Fruit fly (Drosophila melanogaster) whole organism, embryonic: Measurements from ENCODE around the gene gb.
A peak's percentile ranks its signal among the peaks of the same experiment; 100 is the strongest.

Experiments used
- Asciz ChIP-seq: fragments of 200-800 bp; sonication (Bioruptor generic); optimal IDR thresholded peaks from 2 replicates; lab custom pipeline; 2017; ENCODE audit warnings: missing biosample characterization, mild to moderate bottlenecking, missing genetic modification characterization, missing genetic modification reagents
- Atf-2 ChIP-seq: fragments of 200-800 bp; sonication (Bioruptor generic); optimal IDR thresholded peaks from 2 replicates; lab custom pipeline; 2016; ENCODE audit warnings: missing biosample characterization, missing genetic modification characterization
- Blimp-1 ChIP-seq: fragments of 200-800 bp; sonication (Bioruptor generic); optimal IDR thresholded peaks from 3 replicates; lab custom pipeline; 2018; ENCODE audit warnings: missing biosample characterization, missing genetic modification characterization, mild to moderate bottlenecking, moderate library complexity, missing genetic modification reagents
- CG10274 ChIP-seq: fragments of 200-800 bp; sonication (Bioruptor generic); optimal IDR thresholded peaks from 3 replicates; lab custom pipeline; 2017; ENCODE audit warnings: missing biosample characterization, mild to moderate bottlenecking, missing genetic modification characterization
- CG12236 ChIP-seq: fragments of 200-800 bp; sonication (Bioruptor generic); optimal IDR thresholded peaks from 2 replicates; lab custom pipeline; 2016; ENCODE audit warnings: missing biosample characterization, missing genetic modification characterization
- CG12744 ChIP-seq: fragments of 200-800 bp; sonication (Bioruptor generic); optimal IDR thresholded peaks from 2 replicates; lab custom pipeline; 2016; ENCODE audit warnings: missing biosample characterization, missing genetic modification characterization
- CG12942 ChIP-seq: fragments of 200-800 bp; sonication (Bioruptor generic); optimal IDR thresholded peaks from 3 replicates; lab custom pipeline; 2016; ENCODE audit warnings: missing biosample characterization, missing genetic modification characterization
- CG13894 ChIP-seq: fragments of 200-800 bp; sonication (Bioruptor generic); optimal IDR thresholded peaks from 3 replicates; lab custom pipeline; 2018; ENCODE audit warnings: missing biosample characterization, mild to moderate bottlenecking, missing genetic modification characterization, moderate library complexity
- CG15514 ChIP-seq: fragments of 200-800 bp; sonication (Bioruptor generic); optimal IDR thresholded peaks from 3 replicates; lab custom pipeline; 2017; ENCODE audit warnings: missing biosample characterization, missing genetic modification characterization, mild to moderate bottlenecking, moderate library complexity, missing genetic modification reagents
- CG16779 ChIP-seq: fragments of 200-800 bp; sonication (Bioruptor generic); IDR thresholded peaks from 2 replicates; pipeline ENCODE4 v1.3.6; 2022; ENCODE audit warnings: missing biosample characterization, missing genetic modification characterization
- CG43689 ChIP-seq: fragments of 200-800 bp; sonication (Bioruptor generic); IDR thresholded peaks from 2 replicates; pipeline ENCODE4 v1.3.6; 2022; ENCODE audit warnings: missing biosample characterization, missing genetic modification characterization
- CG4404 ChIP-seq: fragments of 200-800 bp; sonication (Bioruptor generic); IDR thresholded peaks from 2 replicates; pipeline ENCODE4 v1.3.6; 2022; ENCODE audit warnings: missing biosample characterization, missing genetic modification characterization
- CG7556 ChIP-seq: fragments of 200-800 bp; sonication (Bioruptor generic); optimal IDR thresholded peaks from 2 replicates; lab custom pipeline; 2017; ENCODE audit warnings: missing biosample characterization, mild to moderate bottlenecking, missing genetic modification characterization
- CG8290 ChIP-seq, 3 experiments: fragments of 200-800 bp; sonication (Bioruptor generic); optimal IDR thresholded peaks; 2 replicates each; lab custom pipeline; 2016 to 2019; ENCODE audit warnings: missing biosample characterization in 3 of 3, missing genetic modification characterization in 3 of 3, mild to moderate bottlenecking in 2 of 3, moderate library complexity in 1 of 3
- CG8359 ChIP-seq: fragments of 200-800 bp; sonication (Bioruptor generic); optimal IDR thresholded peaks from 2 replicates; lab custom pipeline; 2017; ENCODE audit warnings: missing biosample characterization, mild to moderate bottlenecking, missing genetic modification characterization, borderline replicate concordance
- CG9437 ChIP-seq: fragments of 200-800 bp; sonication (Bioruptor generic); optimal IDR thresholded peaks from 2 replicates; lab custom pipeline; 2018; ENCODE audit warnings: missing biosample characterization, mild to moderate bottlenecking, missing genetic modification characterization
- Gug ChIP-seq: fragments of 200-800 bp; sonication (Bioruptor generic); IDR thresholded peaks from 4 replicates; pipeline ENCODE4 v1.3.6; 2022; ENCODE audit warnings: missing biosample characterization, missing genetic modification characterization
- Hmr ChIP-seq: fragments of 200-800 bp; sonication (Bioruptor generic); optimal IDR thresholded peaks from 3 replicates; lab custom pipeline; 2017; ENCODE audit warnings: mild to moderate bottlenecking, missing biosample characterization, missing genetic modification reagents, missing genetic modification characterization
- Hr51 ChIP-seq, 2 experiments: fragments of 200-800 bp; sonication (Bioruptor generic); optimal IDR thresholded peaks; 2 replicates in 1 of 2; 3 replicates in 1 of 2; lab custom pipeline; 2016 to 2018; ENCODE audit warnings: missing biosample characterization in 2 of 2, missing genetic modification characterization in 2 of 2, mild to moderate bottlenecking in 1 of 2, moderate library complexity in 1 of 2
- Lpt ChIP-seq: fragments of >200 bp; optimal IDR thresholded peaks from 2 replicates; lab custom pipeline; 2018; ENCODE audit warnings: missing biosample characterization, missing genetic modification characterization
- Max ChIP-seq: fragments of 200-800 bp; sonication (Bioruptor generic); optimal IDR thresholded peaks from 2 replicates; lab custom pipeline; 2016; ENCODE audit warnings: missing biosample characterization, mild to moderate bottlenecking, missing genetic modification characterization
- NC2β ChIP-seq: fragments of 200-800 bp; sonication (Bioruptor generic); optimal IDR thresholded peaks from 2 replicates; lab custom pipeline; 2016; ENCODE audit warnings: missing biosample characterization, missing genetic modification characterization
- NfI ChIP-seq: fragments of 200-800 bp; sonication (Bioruptor generic); optimal IDR thresholded peaks from 3 replicates; lab custom pipeline; 2018; ENCODE audit warnings: missing biosample characterization, mild to moderate bottlenecking, missing genetic modification characterization, moderate library complexity
- Opbp ChIP-seq: fragments of 200-800 bp; sonication (Bioruptor generic); IDR thresholded peaks from 3 replicates; pipeline ENCODE4 v1.3.6; 2022; ENCODE audit warnings: missing biosample characterization, missing genetic modification characterization; ENCODE audit not compliant: partially characterized antibody
- Vsx1 ChIP-seq: fragments of 200-800 bp; sonication (Bioruptor generic); optimal IDR thresholded peaks from 2 replicates; lab custom pipeline; 2017; ENCODE audit warnings: missing biosample characterization, mild to moderate bottlenecking, missing genetic modification characterization, missing genetic modification reagents
- ase ChIP-seq: fragments of 200-800 bp; sonication (Bioruptor generic); IDR thresholded peaks from 3 replicates; pipeline ENCODE4 v1.3.6; 2022; ENCODE audit warnings: missing biosample characterization, missing genetic modification characterization
- crc ChIP-seq: fragments of 200-800 bp; sonication (Bioruptor generic); optimal IDR thresholded peaks from 2 replicates; lab custom pipeline; 2016; ENCODE audit warnings: missing biosample characterization, missing genetic modification characterization
- dan ChIP-seq: fragments of 200-800 bp; sonication (Bioruptor generic); IDR thresholded peaks from 2 replicates; pipeline ENCODE4 v1.3.6; 2022; ENCODE audit warnings: missing biosample characterization, missing genetic modification characterization
- fd102C ChIP-seq: fragments of 200-800 bp; sonication (Bioruptor generic); optimal IDR thresholded peaks from 2 replicates; lab custom pipeline; 2018; ENCODE audit warnings: missing biosample characterization, mild to moderate bottlenecking, missing genetic modification characterization, moderate library complexity
- fd64A ChIP-seq: fragments of 200-800 bp; sonication (Bioruptor generic); optimal IDR thresholded peaks from 3 replicates; lab custom pipeline; 2018; ENCODE audit warnings: missing biosample characterization, mild to moderate bottlenecking, missing genetic modification characterization
- gem ChIP-seq: fragments of 200-800 bp; sonication (Bioruptor generic); optimal IDR thresholded peaks from 2 replicates; lab custom pipeline; 2019; ENCODE audit warnings: missing biosample characterization, mild to moderate bottlenecking, missing genetic modification characterization, moderate library complexity
- grn ChIP-seq: fragments of 200-800 bp; sonication (Bioruptor generic); optimal IDR thresholded peaks from 3 replicates; lab custom pipeline; 2017; ENCODE audit warnings: missing biosample characterization, missing genetic modification characterization
- her ChIP-seq: fragments of 200-800 bp; sonication (Bioruptor generic); optimal IDR thresholded peaks from 2 replicates; lab custom pipeline; 2016; ENCODE audit warnings: missing biosample characterization, missing genetic modification characterization
- hkb ChIP-seq, 2 experiments: fragments of 200-800 bp in 1 of 2; fragments of >200 bp in 1 of 2; sonication (Bioruptor generic) in 1 of 2; IDR thresholded peaks in 1 of 2; optimal IDR thresholded peaks in 1 of 2; 2 replicates each; pipeline versions ENCODE4 v1.3.6 to Lab custom; 2017 to 2022; ENCODE audit warnings: missing biosample characterization in 1 of 2, missing genetic modification characterization in 1 of 2
- lilli ChIP-seq: fragments of 200-800 bp; sonication (Bioruptor generic); optimal IDR thresholded peaks from 3 replicates; lab custom pipeline; 2016; ENCODE audit warnings: missing biosample characterization, missing genetic modification characterization
- luna ChIP-seq: fragments of 200-800 bp; sonication (Bioruptor generic); optimal IDR thresholded peaks from 2 replicates; lab custom pipeline; 2016; ENCODE audit warnings: missing biosample characterization, missing genetic modification characterization
- mirr ChIP-seq: fragments of 200-800 bp; sonication (Bioruptor generic); optimal IDR thresholded peaks from 3 replicates; lab custom pipeline; 2018; ENCODE audit warnings: missing biosample characterization, mild to moderate bottlenecking, missing genetic modification characterization
- odd ChIP-seq: fragments of 200-800 bp; sonication (Bioruptor generic); optimal IDR thresholded peaks from 2 replicates; lab custom pipeline; 2017; ENCODE audit warnings: missing biosample characterization, mild to moderate bottlenecking, missing genetic modification characterization
- otp ChIP-seq: fragments of 200-800 bp; sonication (Bioruptor generic); IDR thresholded peaks from 3 replicates; pipeline ENCODE4, ENCODE4 v1.3.6; 2022; ENCODE audit warnings: missing biosample characterization, missing genetic modification characterization
- pho ChIP-seq: fragments of 200-800 bp; sonication (Bioruptor generic); optimal IDR thresholded peaks from 2 replicates; lab custom pipeline; 2016; ENCODE audit warnings: missing biosample characterization, missing genetic modification characterization
- pnt ChIP-seq: fragments of 200-800 bp; sonication (Bioruptor generic); optimal IDR thresholded peaks from 3 replicates; lab custom pipeline; 2016; ENCODE audit warnings: missing biosample characterization, missing genetic modification characterization
- ranshi ChIP-seq: fragments of 200-800 bp; sonication (Bioruptor generic); IDR thresholded peaks from 2 replicates; pipeline ENCODE4 v1.3.6; 2022; ENCODE audit warnings: missing biosample characterization, missing genetic modification characterization
- row ChIP-seq: fragments of 200-800 bp; sonication (Bioruptor generic); IDR thresholded peaks from 3 replicates; pipeline ENCODE4 v1.3.6; 2022; ENCODE audit warnings: missing biosample characterization, missing genetic modification characterization
- salm ChIP-seq: fragments of 200-800 bp; sonication (Bioruptor generic); optimal IDR thresholded peaks from 2 replicates; lab custom pipeline; 2018; ENCODE audit warnings: missing biosample characterization, mild to moderate bottlenecking, missing genetic modification characterization
- sob ChIP-seq: fragments of 200-800 bp; sonication (Bioruptor generic); IDR thresholded peaks from 2 replicates; pipeline ENCODE4 v1.3.6; 2022; ENCODE audit warnings: missing biosample characterization, missing genetic modification characterization
- tx ChIP-seq: fragments of 200-800 bp; sonication (Bioruptor generic); optimal IDR thresholded peaks from 2 replicates; lab custom pipeline; 2016; ENCODE audit warnings: missing biosample characterization, missing genetic modification characterization
- z ChIP-seq: fragments of 200-800 bp; sonication (Bioruptor generic); IDR thresholded peaks from 3 replicates; pipeline ENCODE4 v1.3.6; 2022; ENCODE audit warnings: missing biosample characterization, missing genetic modification characterization
- zen ChIP-seq: fragments of 200-800 bp; sonication (Bioruptor generic); optimal IDR thresholded peaks from 3 replicates; lab custom pipeline; 2018; ENCODE audit warnings: missing biosample characterization, mild to moderate bottlenecking, missing genetic modification characterization, moderate library complexity
- zfh2 ChIP-seq: fragments of 200-800 bp; sonication (Bioruptor generic); optimal IDR thresholded peaks from 2 replicates; lab custom pipeline; 2016; ENCODE audit warnings: missing biosample characterization, missing genetic modification characterization

Gene gb

DNA sequence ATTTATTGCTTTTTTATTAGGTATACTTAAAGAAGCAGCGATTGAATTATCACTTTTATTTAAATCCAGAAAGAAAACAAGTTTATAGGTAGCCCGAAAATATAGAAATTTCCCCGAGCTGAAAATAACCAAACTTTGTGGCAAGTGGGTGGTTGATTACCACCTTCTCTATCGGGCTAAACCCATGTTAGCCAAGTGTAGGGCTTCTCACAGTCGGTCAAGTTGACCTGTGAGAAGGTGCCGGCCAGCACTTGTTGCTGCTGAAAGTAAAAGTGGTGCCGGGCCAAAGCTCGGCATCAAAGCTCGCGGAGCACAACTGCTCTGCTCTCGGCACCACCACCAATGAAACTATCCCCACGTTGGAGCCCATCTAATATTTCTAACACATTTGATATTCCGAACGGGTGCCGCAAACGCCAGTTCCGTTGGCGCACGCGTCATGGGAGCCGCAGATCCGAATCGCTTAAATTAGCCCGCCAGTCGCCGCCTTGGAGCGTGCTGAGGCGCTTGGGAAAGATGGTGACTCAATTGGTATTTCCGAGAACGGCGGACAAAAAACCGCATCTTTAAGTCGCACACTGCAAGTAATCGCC, 41.1 kb downstream of the gb start (continued):
- TF ChIP-seq CG12236 = no peak
- no peak for TF ChIP-seq Atf-2 (GFP tag; lab: Kevin White, UChicago)
- no peak for TF ChIP-seq CG8359
- TF ChIP-seq crc = no peak
- TF ChIP-seq CG13894 = no peak
- no peak for TF ChIP-seq hkb (optimal IDR thresholded peaks at IDR 0.05; lab: Kevin White, UChicago)
- TF ChIP-seq hkb (GFP tag; IDR thresholded peaks at IDR 0.05; lab: Robert Waterston, UW) = peak; percentile 15; the same call in 1 of the 2 replicates
- TF ChIP-seq grn = peak; percentile 14
- TF ChIP-seq otp (GFP tag; lab: Robert Waterston, UW) = no peak
- TF ChIP-seq ranshi (GFP tag; lab: Robert Waterston, UW) = 0 out of 2 replicates have a peak, but pooled peaks have one; percentile 28
- TF ChIP-seq fd64A (GFP tag; lab: Kevin White, UChicago) = no peak
- peak; percentile 98 for TF ChIP-seq Blimp-1 (GFP tag; lab: Kevin White, UChicago)
- TF ChIP-seq lilli = peak; percentile 29
- TF ChIP-seq odd (GFP tag; lab: Kevin White, UChicago) = no peak
- no peak for TF ChIP-seq pnt (GFP tag; lab: Kevin White, UChicago)
- TF ChIP-seq CG4404 = no peak
- TF ChIP-seq Asciz (GFP tag; lab: Kevin White, UChicago) = no peak
- no peak for TF ChIP-seq Hmr (GFP tag; lab: Kevin White, UChicago)
- TF ChIP-seq Vsx1 (GFP tag; lab: Kevin White, UChicago) = peak; percentile 38
- no peak for TF ChIP-seq CG16779
- TF ChIP-seq z (GFP tag; lab: Robert Waterston, UW) = 0 out of 3 replicates have a peak, but pooled peaks have one; percentile 8
- peak; percentile 10 for TF ChIP-seq CG15514 (GFP tag; lab: Kevin White, UChicago)
- no peak for TF ChIP-seq her (GFP tag; lab: Kevin White, UChicago)
- TF ChIP-seq zen (tag; lab: Kevin White, UChicago) = no peak
- peak; percentile 9 for TF ChIP-seq zfh2 (GFP tag; lab: Kevin White, UChicago)
- TF ChIP-seq CG10274 (GFP tag; lab: Kevin White, UChicago) = peak; percentile 96
- TF ChIP-seq fd102C = no peak
- TF ChIP-seq Gug = 0 out of 4 replicates have a peak, but pooled peaks have one; percentile 15
- no peak for TF ChIP-seq mirr (GFP tag; lab: Kevin White, UChicago)
- no peak for TF ChIP-seq CG12744 (GFP tag; lab: Kevin White, UChicago)
- TF ChIP-seq pho = no peak
- TF ChIP-seq CG43689 (GFP tag; lab: Robert Waterston, UW) = no peak
- no peak for TF ChIP-seq dan
- TF ChIP-seq Lpt (GFP tag; lab: Kevin White, UChicago) = no peak
- peak; percentile 1 for TF ChIP-seq NfI (GFP tag; lab: Kevin White, UChicago)
- TF ChIP-seq ase = 0 out of 3 replicates have a peak, but pooled peaks have one; percentile 31
- no peak for TF ChIP-seq Max
- no peak for TF ChIP-seq salm (tag; lab: Kevin White, UChicago)
- no peak for TF ChIP-seq CG9437
- no peak for TF ChIP-seq CG12942 (GFP tag; lab: Kevin White, UChicago)
- TF ChIP-seq gem = peak; percentile 14
- TF ChIP-seq CG7556 (GFP tag; lab: Kevin White, UChicago) = no peak
- peak in 1 of 2 experiments; percentile 25 for TF ChIP-seq Hr51 (GFP tag; optimal IDR thresholded peaks at IDR 0.05; lab: Kevin White, UChicago)
- no peak for TF ChIP-seq Opbp (GFP tag; lab: Robert Waterston, UW)
- no peak for TF ChIP-seq sob (GFP tag; lab: Robert Waterston, UW)
- TF ChIP-seq tx (GFP tag; lab: Kevin White, UChicago) = no peak
- TF ChIP-seq CG8290 (GFP tag; optimal IDR thresholded peaks at IDR 0.05; lab: Kevin White, UChicago) = no peak
- peak in 1 of 2 experiments; percentile 17 for TF ChIP-seq CG8290 (tag; optimal IDR thresholded peaks at IDR 0.05; lab: Kevin White, UChicago)
- TF ChIP-seq NC2β (GFP tag; lab: Kevin White, UChicago) = no peak
- TF ChIP-seq luna = no peak
- no peak; the same call in 2 of the 3 replicates for TF ChIP-seq row (GFP tag; lab: Robert Waterston, UW)
